Worm (Caenorhabditis elegans) whole organism, mixed stage, embryonic: ENCODE data around the gene dars-1.

Source experiments
- M03D4.4 ChIP-seq: sonication (generic microtip); optimal IDR thresholded peaks from 2 replicates; lab custom pipeline; 2017; ENCODE audit warnings: mild to moderate bottlenecking, missing genetic modification characterization, missing compliant biosample characterization
- bed-3 ChIP-seq: fragments of 200-800 bp; sonication (Bioruptor generic); optimal IDR thresholded peaks from 3 replicates; lab custom pipeline; 2018; ENCODE audit warnings: mild to moderate bottlenecking, missing genetic modification characterization, moderate library complexity, missing compliant biosample characterization
- blmp-1 ChIP-seq: fragments of 150-350 bp; optimal IDR thresholded peaks from 2 replicates; lab custom pipeline; 2014; ENCODE audit warnings: missing biosample characterization, missing genetic modification characterization
- ceh-39 ChIP-seq: fragments of 150-350 bp; optimal IDR thresholded peaks from 2 replicates; lab custom pipeline; 2014; ENCODE audit warnings: missing biosample characterization, missing genetic modification characterization
- ceh-43 ChIP-seq: fragments of 200-800 bp; sonication (Bioruptor generic); optimal IDR thresholded peaks from 2 replicates; lab custom pipeline; 2018; ENCODE audit warnings: mild to moderate bottlenecking, missing genetic modification characterization, moderate library complexity, missing compliant biosample characterization
- ces-1 ChIP-seq: fragments of 150-350 bp; optimal IDR thresholded peaks from 2 replicates; lab custom pipeline; 2014; ENCODE audit warnings: missing biosample characterization, missing genetic modification reagents, missing genetic modification characterization
- cnd-1 ChIP-seq: fragments of 200-800 bp; sonication (Bioruptor generic); optimal IDR thresholded peaks from 2 replicates; lab custom pipeline; 2018; ENCODE audit warnings: mild to moderate bottlenecking, missing genetic modification characterization, missing compliant biosample characterization
- drap-1 ChIP-seq: fragments of 200-800 bp; sonication (Bioruptor generic); optimal IDR thresholded peaks from 3 replicates; lab custom pipeline; 2018; ENCODE audit warnings: mild to moderate bottlenecking, missing genetic modification characterization, missing compliant biosample characterization
- elt-1 ChIP-seq: sonication (generic microtip); optimal IDR thresholded peaks from 2 replicates; lab custom pipeline; 2017; ENCODE audit warnings: missing genetic modification characterization, mild to moderate bottlenecking, missing compliant biosample characterization, antibody characterized with exemption, moderate library complexity, borderline replicate concordance; ENCODE audit not compliant: insufficient read depth
- elt-3 ChIP-seq: fragments of 150-350 bp; optimal IDR thresholded peaks from 2 replicates; lab custom pipeline; 2014; ENCODE audit warnings: missing biosample characterization, missing genetic modification characterization
- ham-2 ChIP-seq: fragments of 200-800 bp; sonication (Bioruptor generic); optimal IDR thresholded peaks from 2 replicates; lab custom pipeline; 2018; ENCODE audit warnings: mild to moderate bottlenecking, missing genetic modification characterization, missing compliant biosample characterization
- hlh-1 ChIP-seq: fragments of 150-350 bp; optimal IDR thresholded peaks from 2 replicates; lab custom pipeline; 2014; ENCODE audit warnings: missing biosample characterization, missing genetic modification reagents, missing genetic modification characterization
- lin-13 ChIP-seq: fragments of 150-350 bp; optimal IDR thresholded peaks from 2 replicates; lab custom pipeline; 2014; ENCODE audit warnings: missing biosample characterization, missing genetic modification characterization
- lin-32 ChIP-seq: fragments of 200-800 bp; sonication (Bioruptor generic); optimal IDR thresholded peaks from 2 replicates; lab custom pipeline; 2018; ENCODE audit warnings: mild to moderate bottlenecking, missing genetic modification characterization, missing compliant biosample characterization
- lsy-2 ChIP-seq: fragments of 150-350 bp; optimal IDR thresholded peaks from 2 replicates; lab custom pipeline; 2014; ENCODE audit warnings: missing biosample characterization, missing genetic modification characterization
- mab-5 ChIP-seq: fragments of 150-350 bp; optimal IDR thresholded peaks from 2 replicates; lab custom pipeline; 2014; ENCODE audit warnings: missing biosample characterization, missing genetic modification characterization
- mep-1 ChIP-seq: fragments of 150-350 bp; optimal IDR thresholded peaks from 2 replicates; lab custom pipeline; 2017; ENCODE audit warnings: missing biosample characterization, missing genetic modification reagents, missing genetic modification characterization, inconsistent platforms
- mls-2 ChIP-seq: sonication (generic microtip); optimal IDR thresholded peaks from 2 replicates; lab custom pipeline; 2016; ENCODE audit warnings: mild to moderate bottlenecking, missing genetic modification characterization, moderate library complexity, missing compliant biosample characterization
- nhr-12 ChIP-seq: fragments of 150-350 bp; optimal IDR thresholded peaks from 2 replicates; lab custom pipeline; 2014; ENCODE audit warnings: missing biosample characterization, missing genetic modification characterization
- nhr-2 ChIP-seq: fragments of 150-350 bp; optimal IDR thresholded peaks from 2 replicates; lab custom pipeline; 2014; ENCODE audit warnings: missing biosample characterization, missing genetic modification characterization
- nhr-237 ChIP-seq: fragments of 150-350 bp; optimal IDR thresholded peaks from 2 replicates; lab custom pipeline; 2014; ENCODE audit warnings: missing biosample characterization, missing genetic modification characterization
- nhr-76 ChIP-seq: sonication (generic microtip); optimal IDR thresholded peaks from 2 replicates; lab custom pipeline; 2017; ENCODE audit warnings: missing biosample characterization, missing genetic modification characterization
- pha-4 ChIP-seq: fragments of 150-350 bp; optimal IDR thresholded peaks from 2 replicates; lab custom pipeline; 2018; ENCODE audit warnings: missing biosample characterization, missing genetic modification reagents, missing genetic modification characterization
- sem-2 ChIP-seq: fragments of 200-800 bp; sonication (Bioruptor generic); optimal IDR thresholded peaks from 2 replicates; lab custom pipeline; 2018; ENCODE audit warnings: mild to moderate bottlenecking, missing genetic modification characterization, missing compliant biosample characterization
- snpc-4 ChIP-seq: fragments of 150-350 bp; optimal IDR thresholded peaks from 2 replicates; lab custom pipeline; 2014; ENCODE audit warnings: missing biosample characterization, missing genetic modification characterization
- sptf-1 ChIP-seq: sonication (generic microtip); optimal IDR thresholded peaks from 2 replicates; lab custom pipeline; 2017; ENCODE audit warnings: mild to moderate bottlenecking, missing genetic modification characterization, moderate library complexity, missing compliant biosample characterization
- unc-39 ChIP-seq: fragments of 150-350 bp; optimal IDR thresholded peaks from 2 replicates; lab custom pipeline; 2014; ENCODE audit warnings: missing biosample characterization, missing genetic modification characterization
- unc-62 ChIP-seq: fragments of 150-350 bp; optimal IDR thresholded peaks from 2 replicates; lab custom pipeline; 2014; ENCODE audit warnings: missing biosample characterization, missing genetic modification reagents, missing genetic modification characterization
- zip-8 ChIP-seq: fragments of 150-350 bp; optimal IDR thresholded peaks from 2 replicates; lab custom pipeline; 2014; ENCODE audit warnings: missing biosample characterization, missing genetic modification characterization
- ztf-11 ChIP-seq: fragments of 150-350 bp; optimal IDR thresholded peaks from 2 replicates; lab custom pipeline; 2014; ENCODE audit warnings: missing biosample characterization, missing genetic modification characterization

dars-1 gene

DNA sequence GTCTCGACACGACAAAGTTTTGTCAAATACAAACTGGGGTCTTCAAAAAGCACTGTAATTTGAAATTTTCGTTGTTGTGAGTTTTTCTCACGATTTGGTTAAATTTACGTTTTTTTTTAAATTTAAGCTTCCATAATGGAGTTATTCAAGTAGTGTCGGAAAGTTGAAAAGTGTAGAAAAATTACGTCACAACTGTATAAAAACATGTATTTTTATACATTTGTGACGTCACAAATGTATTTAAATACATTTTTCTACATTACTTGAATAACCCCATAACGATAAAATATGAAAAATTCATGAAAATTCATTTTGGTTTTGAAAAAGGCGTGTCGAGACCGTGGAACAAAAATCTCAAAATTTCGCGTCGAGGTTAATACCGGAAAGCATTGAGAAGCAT lies 6.4 kb upstream of the dars-1 start:
- TF ChIP-seq unc-39 (tag; lab: Kevin White, UChicago) = no peak
- TF ChIP-seq sem-2 (GFP tag; lab: Kevin White, UChicago) = no peak
- TF ChIP-seq M03D4.4 (tag; lab: Kevin White, UChicago) = no peak
- TF ChIP-seq sptf-1 (tag; lab: Kevin White, UChicago) = no peak
- peak; percentile 94 for TF ChIP-seq zip-8 (tag; lab: Kevin White, UChicago)
- TF ChIP-seq, all 35 proteins: peak for 1

DNA sequence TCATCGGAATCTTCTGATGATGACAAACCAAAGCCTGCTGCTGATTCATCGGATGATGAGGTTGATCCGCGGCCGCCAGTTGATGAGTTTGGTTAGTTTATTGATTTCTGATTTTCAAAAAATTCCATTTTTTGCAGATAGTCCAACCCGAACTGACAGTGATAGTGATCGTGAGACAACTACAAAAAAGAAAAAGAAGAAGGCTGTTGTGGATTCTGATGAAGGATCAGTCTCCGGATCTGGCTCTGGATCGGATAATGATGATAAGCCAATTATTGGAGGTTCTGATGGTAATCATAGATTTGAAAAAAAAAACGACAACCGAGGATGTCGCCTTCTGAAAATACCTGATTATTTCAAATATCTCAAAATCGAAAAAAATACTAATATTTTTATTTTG lies 5.1 kb upstream of the dars-1 start:
- TF ChIP-seq ztf-11 (tag; lab: Kevin White, UChicago) = no peak

ce11 chrIII:9494209-9494608 lies 3.2 kb upstream of the dars-1 start:
- TF ChIP-seq mls-2 (tag; lab: Kevin White, UChicago) (no peak), hlh-1 (tag; lab: Kevin White, UChicago) (no peak), ztf-11 (tag; lab: Kevin White, UChicago) (no peak), sptf-1 (tag; lab: Kevin White, UChicago) (no peak), pha-4 (no peak), ceh-39 (tag; lab: Kevin White, UChicago) (no peak), mep-1 (tag; lab: Kevin White, UChicago) (no peak), elt-1 (no peak), lin-32 (no peak), bed-3 (no peak), snpc-4 (tag; lab: Kevin White, UChicago) (no peak), lin-13 (tag; lab: Kevin White, UChicago) (no peak), sem-2 (GFP tag; lab: Kevin White, UChicago) (no peak), ham-2 (GFP tag; lab: Kevin White, UChicago) (no peak), nhr-12 (no peak), nhr-76 (tag; lab: Kevin White, UChicago) (no peak)

ce11 chrIII:9489798-9490197 lies 1.2 kb downstream of the dars-1 start:
- TF ChIP-seq blmp-1 (tag; lab: Kevin White, UChicago) (no peak), lsy-2 (tag; lab: Kevin White, UChicago) (no peak), nhr-76 (tag; lab: Kevin White, UChicago) (no peak), sptf-1 (tag; lab: Kevin White, UChicago) (no peak), pha-4 (no peak), drap-1 (no peak), mls-2 (tag; lab: Kevin White, UChicago) (no peak), sem-2 (GFP tag; lab: Kevin White, UChicago) (no peak), lin-32 (no peak), nhr-2 (tag; lab: Kevin White, UChicago) (no peak), ces-1 (no peak), mep-1 (tag; lab: Kevin White, UChicago) (no peak), mab-5 (tag; lab: Kevin White, UChicago) (no peak)

- no peak for TF ChIP-seq M03D4.4 (tag; lab: Kevin White, UChicago)
- no peak for TF ChIP-seq snpc-4 (tag; lab: Kevin White, UChicago)
- TF ChIP-seq drap-1 = no peak
- TF ChIP-seq ztf-11 (tag; lab: Kevin White, UChicago) = no peak
- no peak for TF ChIP-seq ceh-43 (GFP tag; lab: Kevin White, UChicago)
- TF ChIP-seq nhr-237 = no peak
- no peak for TF ChIP-seq unc-62 (GFP tag; lab: Kevin White, UChicago)
- TF ChIP-seq cnd-1 (tag; lab: Kevin White, UChicago) = no peak
- no peak for TF ChIP-seq mls-2 (tag; lab: Kevin White, UChicago)
- TF ChIP-seq ces-1 = no peak
- TF ChIP-seq mab-5 (tag; lab: Kevin White, UChicago) = no peak
- TF ChIP-seq blmp-1 (tag; lab: Kevin White, UChicago) = no peak
- no peak for TF ChIP-seq ham-2 (GFP tag; lab: Kevin White, UChicago)
- no peak for TF ChIP-seq zip-8 (tag; lab: Kevin White, UChicago)
- TF ChIP-seq ceh-39 (tag; lab: Kevin White, UChicago) = no peak
Observed at ce11 chrIII:9488431-9488830, 2.6 kb downstream of the dars-1 start, which contains the start of gene nlp-36. Gene nlp-36 (plus strand): TSS chrIII:9488731.

ce11 chrIII:9488027-9488426 lies 3.0 kb downstream of the dars-1 start:
- TF ChIP-seq mab-5 (tag; lab: Kevin White, UChicago) (no peak), sem-2 (GFP tag; lab: Kevin White, UChicago) (no peak), nhr-237 (no peak), M03D4.4 (tag; lab: Kevin White, UChicago) (no peak), elt-3 (no peak), lin-32 (no peak), nhr-12 (no peak), unc-39 (tag; lab: Kevin White, UChicago) (no peak), cnd-1 (tag; lab: Kevin White, UChicago) (no peak), mls-2 (tag; lab: Kevin White, UChicago) (no peak), elt-1 (no peak), lin-13 (tag; lab: Kevin White, UChicago) (no peak), unc-62 (GFP tag; lab: Kevin White, UChicago) (no peak)
